Worm (Caenorhabditis elegans) whole organism, dauer: Measurements from ENCODE around the gene C31H1.1.

Experiments
- unc-62 ChIP-seq: sonication (generic microtip); optimal IDR thresholded peaks from 2 replicates; lab custom pipeline; 2017; ENCODE audit warnings: missing biosample characterization, missing genetic modification reagents, missing genetic modification characterization

Gene C31H1.1

ce11 chrIV:5820953-5821352 lies 23.7 kb downstream of the C31H1.1 start:
- no peak for TF ChIP-seq unc-62 (GFP tag; lab: Kevin White, UChicago)

DNA sequence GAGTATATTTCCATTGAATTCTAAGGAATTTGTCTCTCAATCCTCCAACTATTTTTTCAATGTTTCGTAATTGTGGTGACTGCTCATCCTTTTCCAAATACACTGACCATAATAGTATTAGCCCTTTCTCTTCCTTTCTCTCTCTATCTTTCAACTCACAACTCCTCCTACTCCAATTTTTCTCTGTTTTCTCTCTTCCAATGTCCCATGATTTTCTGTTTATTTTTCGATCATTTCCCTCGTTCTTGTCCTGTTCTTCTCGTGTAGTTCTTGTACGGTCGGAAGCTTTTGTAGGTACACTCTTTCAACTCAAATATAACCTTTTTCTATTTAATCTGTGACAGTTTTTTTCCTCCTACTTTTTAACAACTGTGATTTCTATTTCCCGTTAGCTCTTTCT lies 24.7 kb downstream of the C31H1.1 start:
- no peak for TF ChIP-seq unc-62 (GFP tag; lab: Kevin White, UChicago)

ce11 chrIV:5824493-5824892 lies 27.2 kb downstream of the C31H1.1 start, which contains the start of gene egal-1:
Gene egal-1, plus strand, starts transcription at chrIV:5824793.
- no peak for TF ChIP-seq unc-62 (GFP tag; lab: Kevin White, UChicago)

ce11 chrIV:5832801-5833200 lies 35.5 kb downstream of the C31H1.1 start:
- no peak for TF ChIP-seq unc-62 (GFP tag; lab: Kevin White, UChicago)

ce11 chrIV:5834182-5834581 lies 36.9 kb downstream of the C31H1.1 start:
- TF ChIP-seq unc-62 (GFP tag; lab: Kevin White, UChicago) = no peak

DNA sequence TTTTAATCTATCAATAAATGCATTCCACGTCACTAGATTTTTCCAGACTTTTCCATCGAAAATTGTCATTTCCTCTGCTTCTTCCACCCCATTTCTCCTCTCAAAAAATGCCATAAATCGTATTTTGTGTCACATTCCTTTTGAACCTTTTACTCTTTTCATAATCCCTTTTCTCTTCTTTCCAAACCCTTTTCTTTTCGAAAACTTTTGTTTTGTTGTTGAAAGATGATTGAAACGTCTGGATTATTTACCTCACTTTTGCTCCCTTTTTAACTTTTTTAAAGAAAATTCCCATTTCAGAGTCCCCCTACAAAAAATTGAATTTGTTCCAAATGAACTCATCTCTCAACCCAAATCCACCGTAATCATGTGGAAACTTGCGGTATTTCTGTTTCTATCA lies 41.9 kb downstream of the C31H1.1 start, which contains the start of gene C06E7.2:
TSS of gene C06E7.2 (plus strand) at position 301 of the 400 bp plus-strand sequence.
- TF ChIP-seq unc-62 (GFP tag; lab: Kevin White, UChicago) = no peak

DNA sequence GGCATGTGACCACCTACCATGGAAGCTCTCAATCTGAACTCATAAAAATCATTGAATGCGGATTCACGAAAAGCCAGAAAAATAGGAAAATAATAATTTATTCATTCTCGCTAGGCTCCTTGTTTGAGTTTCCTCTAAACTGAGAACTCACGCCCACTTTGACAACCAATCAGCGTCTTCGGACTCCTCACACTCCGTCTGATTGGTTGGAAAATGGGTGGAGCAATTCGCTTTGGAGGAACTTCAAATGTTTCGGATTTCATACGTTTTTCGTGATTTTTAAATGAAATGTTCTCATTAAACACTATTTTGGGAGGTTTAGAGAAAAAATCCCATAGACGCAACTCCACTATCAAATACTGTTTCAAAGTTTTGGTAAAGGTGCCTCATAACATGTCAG lies 45.7 kb downstream of the C31H1.1 start:
- no peak for TF ChIP-seq unc-62 (GFP tag; lab: Kevin White, UChicago)

ce11 chrIV:5846269-5846668 lies 49.0 kb downstream of the C31H1.1 start, which contains the start of gene sams-4:
Gene sams-4, minus strand, starts transcription at chrIV:5846369.
- no peak for TF ChIP-seq unc-62 (GFP tag; lab: Kevin White, UChicago)

DNA sequence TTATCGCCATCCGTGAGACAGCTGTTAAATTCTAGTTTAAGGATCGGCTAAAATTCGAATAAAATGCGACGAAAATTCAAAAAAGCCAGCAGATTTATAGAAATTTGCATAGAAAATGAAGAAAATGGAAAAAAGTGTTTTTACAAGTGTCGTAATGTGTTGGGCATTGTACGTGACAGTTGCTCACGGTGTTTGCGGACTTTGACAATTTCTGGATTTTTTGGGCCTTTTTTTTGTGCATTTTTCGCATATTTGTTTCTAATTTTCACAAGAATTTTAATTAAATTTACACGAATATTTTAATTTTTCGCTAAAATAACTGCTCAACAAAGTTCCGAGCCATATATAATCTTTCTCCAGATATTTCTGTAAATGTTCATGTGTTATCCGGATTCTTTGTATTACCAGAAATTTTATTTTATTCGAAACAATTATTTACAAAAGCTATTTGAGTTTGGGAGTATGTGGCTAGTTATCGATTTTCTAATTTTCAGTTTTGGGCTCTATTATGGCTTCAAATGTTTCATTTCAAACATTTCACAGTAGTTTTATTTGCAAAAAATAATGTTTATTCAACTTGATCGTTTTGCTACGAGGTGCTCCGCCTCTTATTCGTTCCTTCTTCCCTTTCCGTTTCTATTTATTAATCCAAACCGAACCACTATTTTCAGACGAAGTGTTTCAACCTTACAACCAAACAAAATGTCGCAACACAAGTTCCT lies 50.9 kb downstream of the C31H1.1 start, which contains the start of gene sams-3:
TSS of gene sams-3 (plus strand) at position 672 of the 722 bp plus-strand sequence.
- no peak for TF ChIP-seq unc-62 (GFP tag; lab: Kevin White, UChicago)
